Fruit fly (Drosophila melanogaster): ENCODE data around the gene Rop.

The Rop gene

DNA sequence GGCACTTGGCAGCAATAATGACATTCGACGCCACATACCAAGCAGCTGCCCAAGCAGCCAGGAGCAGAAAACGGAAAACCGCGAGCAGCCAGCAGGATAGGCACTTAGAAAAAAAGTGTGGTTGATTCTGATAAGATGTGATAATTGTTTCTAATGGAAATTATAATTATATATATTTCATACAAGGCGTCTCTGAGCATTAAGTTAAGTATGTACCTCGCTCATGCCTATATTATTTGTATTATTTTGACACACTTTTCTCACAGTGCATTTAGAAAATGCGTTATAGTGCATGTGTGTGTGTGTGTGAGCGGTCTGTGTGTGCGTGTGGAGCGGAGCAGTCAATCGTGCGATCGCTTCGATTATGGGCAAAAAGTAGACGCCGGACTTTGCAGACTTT is 19.6 kb upstream of the Rop start:
- TF ChIP-seq h (optimal IDR thresholded peaks at IDR 0.05) (no peak), ttk (optimal IDR thresholded peaks at IDR 0.05) (no peak), Myc (optimal IDR thresholded peaks at IDR 0.05) (no peak), insv (optimal IDR thresholded peaks at IDR 0.05) (no peak), psq (optimal IDR thresholded peaks at IDR 0.05) (no peak), Sin3A (optimal IDR thresholded peaks at IDR 0.05) (no peak)

- no peak for TF ChIP-seq ttk (optimal IDR thresholded peaks at IDR 0.05)
- no peak for TF ChIP-seq h (optimal IDR thresholded peaks at IDR 0.05)
- TF ChIP-seq Myc (optimal IDR thresholded peaks at IDR 0.05), result no peak
- TF ChIP-seq psq (optimal IDR thresholded peaks at IDR 0.05), result no peak
- no peak for TF ChIP-seq Sin3A (optimal IDR thresholded peaks at IDR 0.05)
- no peak for TF ChIP-seq insv (optimal IDR thresholded peaks at IDR 0.05)
Observed at dm6 chr3L:4157852-4158251, 19.1 kb upstream of the Rop start.

- TF ChIP-seq psq (optimal IDR thresholded peaks at IDR 0.05), result no peak
- TF ChIP-seq Myc (optimal IDR thresholded peaks at IDR 0.05), result no peak
- TF ChIP-seq h (optimal IDR thresholded peaks at IDR 0.05), result no peak
- no peak for TF ChIP-seq ttk (optimal IDR thresholded peaks at IDR 0.05)
- TF ChIP-seq insv (optimal IDR thresholded peaks at IDR 0.05), result no peak
- no peak for TF ChIP-seq Sin3A (optimal IDR thresholded peaks at IDR 0.05)
Observed at dm6 chr3L:4148406-4148975, 9.7 kb upstream of the Rop start, which contains the start of gene CG1299. Gene CG1299, plus strand, starts transcription at chr3L:4148696.

DNA sequence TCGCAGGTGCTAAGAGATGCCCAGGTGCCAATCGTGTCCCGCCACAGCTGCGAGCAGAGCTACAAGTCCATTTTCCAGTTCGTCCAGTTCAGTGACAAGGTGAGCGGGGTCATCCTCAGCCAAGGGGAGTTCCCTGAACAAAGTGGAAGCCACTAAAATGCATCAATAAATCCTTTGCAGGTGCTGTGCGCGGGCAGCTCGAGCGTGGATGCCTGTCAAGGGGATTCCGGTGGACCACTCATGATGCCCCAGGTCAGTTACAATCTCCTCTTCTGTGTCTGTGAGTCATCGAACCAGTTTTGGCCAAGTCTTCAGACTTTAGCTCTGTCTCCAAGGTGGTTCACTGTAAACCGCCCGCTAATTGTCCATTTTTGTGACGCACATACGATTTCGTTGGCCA is 6.4 kb upstream of the Rop start:
- no peak for TF ChIP-seq h (optimal IDR thresholded peaks at IDR 0.05)
- no peak for TF ChIP-seq Sin3A (optimal IDR thresholded peaks at IDR 0.05)
- no peak for TF ChIP-seq ttk (optimal IDR thresholded peaks at IDR 0.05)
- no peak for TF ChIP-seq psq (optimal IDR thresholded peaks at IDR 0.05)

dm6 chr3L:4142064-4142463 is 3.3 kb upstream of the Rop start, which contains the start of gene CG32260:
Gene CG32260, plus strand, starts transcription at chr3L:4142364.
- TF ChIP-seq psq (optimal IDR thresholded peaks at IDR 0.05) (no peak), Sin3A (optimal IDR thresholded peaks at IDR 0.05) (no peak), insv (optimal IDR thresholded peaks at IDR 0.05) (no peak), Myc (optimal IDR thresholded peaks at IDR 0.05) (no peak), ttk (optimal IDR thresholded peaks at IDR 0.05) (no peak), h (optimal IDR thresholded peaks at IDR 0.05) (no peak)

DNA sequence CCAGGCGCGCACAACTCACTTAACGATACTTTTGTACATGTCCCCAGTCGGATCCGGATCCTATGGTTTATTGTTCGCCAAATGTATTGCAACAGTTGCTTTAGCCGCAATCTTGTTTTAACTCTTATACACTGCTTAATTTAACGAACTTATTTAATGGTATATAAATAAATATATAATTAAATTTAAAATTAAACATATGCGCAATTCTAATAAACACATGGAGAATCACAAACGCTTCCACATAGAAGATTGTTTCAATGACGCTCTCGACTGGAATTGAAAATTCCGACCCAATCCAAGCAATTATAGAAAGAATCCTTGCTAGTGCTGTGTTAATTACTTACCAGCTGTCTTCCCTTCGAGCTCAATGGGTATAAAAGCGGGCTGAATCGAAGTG is 2.4 kb upstream of the Rop start, which contains the start of gene Akh:
Gene Akh (plus strand): TSS at position 301 of the 400 bp plus-strand sequence.
- no peak for TF ChIP-seq ttk (optimal IDR thresholded peaks at IDR 0.05)
- no peak for TF ChIP-seq psq (optimal IDR thresholded peaks at IDR 0.05)
- TF ChIP-seq Myc (optimal IDR thresholded peaks at IDR 0.05), result no peak
- no peak for TF ChIP-seq Sin3A (optimal IDR thresholded peaks at IDR 0.05)
- no peak for TF ChIP-seq h (optimal IDR thresholded peaks at IDR 0.05)
- no peak for TF ChIP-seq insv (optimal IDR thresholded peaks at IDR 0.05)

- TF ChIP-seq ttk (optimal IDR thresholded peaks at IDR 0.05), result no peak
- TF ChIP-seq h (optimal IDR thresholded peaks at IDR 0.05), result no peak
- TF ChIP-seq insv (optimal IDR thresholded peaks at IDR 0.05), result no peak
- no peak for TF ChIP-seq psq (optimal IDR thresholded peaks at IDR 0.05)
- TF ChIP-seq Myc (optimal IDR thresholded peaks at IDR 0.05), result no peak
- no peak for TF ChIP-seq Sin3A (optimal IDR thresholded peaks at IDR 0.05)
Observed at dm6 chr3L:4135857-4136256, 2.9 kb downstream of the Rop start, which contains the start of gene RfC4. Gene RfC4, minus strand, starts transcription at chr3L:4136038.

- no peak for TF ChIP-seq ttk (optimal IDR thresholded peaks at IDR 0.05)
- TF ChIP-seq h (optimal IDR thresholded peaks at IDR 0.05), result no peak
- TF ChIP-seq Myc (optimal IDR thresholded peaks at IDR 0.05), result no peak
- TF ChIP-seq insv (optimal IDR thresholded peaks at IDR 0.05), result no peak
- TF ChIP-seq psq (optimal IDR thresholded peaks at IDR 0.05), result no peak
- no peak for TF ChIP-seq Sin3A (optimal IDR thresholded peaks at IDR 0.05)
Observed at dm6 chr3L:4133724-4134678, 4.8 kb downstream of the Rop start, which contains the start of gene ens. Gene ens, minus strand, starts transcription at chr3L:4134550.

dm6 chr3L:4132585-4132984 is 6.2 kb downstream of the Rop start:
- no peak for TF ChIP-seq Myc (optimal IDR thresholded peaks at IDR 0.05)

DNA sequence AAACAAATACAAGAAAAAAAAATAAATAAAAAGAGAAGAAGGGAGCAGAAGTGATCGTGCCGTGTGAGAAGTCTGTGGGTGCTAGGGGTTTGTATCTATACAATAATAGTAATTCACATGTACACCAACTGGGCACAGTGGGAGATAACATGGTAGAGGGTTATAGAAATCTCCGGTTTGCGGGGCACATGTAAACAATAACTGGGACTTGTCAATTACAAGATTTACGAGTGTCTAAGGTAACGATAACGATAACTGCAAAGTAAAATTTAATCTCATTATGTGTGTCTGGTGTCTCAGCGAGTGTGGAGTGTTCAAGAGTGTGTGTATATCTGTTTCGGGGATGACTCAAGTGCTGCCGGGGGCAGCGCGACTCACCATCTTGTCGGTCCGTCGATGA is 8.1 kb downstream of the Rop start:
- TF ChIP-seq psq (optimal IDR thresholded peaks at IDR 0.05) (no peak), insv (optimal IDR thresholded peaks at IDR 0.05) (no peak), h (optimal IDR thresholded peaks at IDR 0.05) (no peak), Myc (optimal IDR thresholded peaks at IDR 0.05) (no peak), Sin3A (optimal IDR thresholded peaks at IDR 0.05) (no peak), ttk (optimal IDR thresholded peaks at IDR 0.05) (no peak)

dm6 chr3L:4128579-4128978 is 10.2 kb downstream of the Rop start:
- TF ChIP-seq Sin3A (optimal IDR thresholded peaks at IDR 0.05) (no peak), Myc (optimal IDR thresholded peaks at IDR 0.05) (no peak), h (optimal IDR thresholded peaks at IDR 0.05) (no peak)

DNA sequence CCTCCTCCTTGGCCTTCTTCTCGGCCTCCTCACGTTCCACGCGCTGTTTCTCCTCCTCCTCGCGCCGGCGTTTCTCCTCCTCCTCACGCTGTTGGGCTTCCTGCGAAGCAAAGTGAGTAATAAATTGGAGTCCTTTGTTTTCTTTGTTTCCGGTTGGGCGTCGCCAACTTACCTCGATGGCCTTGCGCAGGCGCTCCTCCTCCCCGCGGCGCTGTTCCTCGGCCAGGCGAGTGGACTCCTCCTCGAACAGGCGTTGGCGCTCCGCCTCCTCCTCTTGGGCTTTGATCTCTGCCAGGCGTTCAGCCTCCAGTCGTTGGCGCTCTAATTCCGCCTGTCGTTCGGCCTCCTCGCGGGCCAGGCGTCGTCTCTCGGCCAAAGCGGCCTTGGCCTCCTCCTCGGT is 13.1 kb downstream of the Rop start:
- TF ChIP-seq psq (optimal IDR thresholded peaks at IDR 0.05), result no peak
- TF ChIP-seq ttk (optimal IDR thresholded peaks at IDR 0.05), result no peak
- no peak for TF ChIP-seq Sin3A (optimal IDR thresholded peaks at IDR 0.05)
- TF ChIP-seq Myc (optimal IDR thresholded peaks at IDR 0.05), result no peak
- TF ChIP-seq insv (optimal IDR thresholded peaks at IDR 0.05), result no peak
- TF ChIP-seq h (optimal IDR thresholded peaks at IDR 0.05), result no peak
